Fruit fly (Drosophila melanogaster): ENCODE results near the gene CG7884.

Gene CG7884

DNA sequence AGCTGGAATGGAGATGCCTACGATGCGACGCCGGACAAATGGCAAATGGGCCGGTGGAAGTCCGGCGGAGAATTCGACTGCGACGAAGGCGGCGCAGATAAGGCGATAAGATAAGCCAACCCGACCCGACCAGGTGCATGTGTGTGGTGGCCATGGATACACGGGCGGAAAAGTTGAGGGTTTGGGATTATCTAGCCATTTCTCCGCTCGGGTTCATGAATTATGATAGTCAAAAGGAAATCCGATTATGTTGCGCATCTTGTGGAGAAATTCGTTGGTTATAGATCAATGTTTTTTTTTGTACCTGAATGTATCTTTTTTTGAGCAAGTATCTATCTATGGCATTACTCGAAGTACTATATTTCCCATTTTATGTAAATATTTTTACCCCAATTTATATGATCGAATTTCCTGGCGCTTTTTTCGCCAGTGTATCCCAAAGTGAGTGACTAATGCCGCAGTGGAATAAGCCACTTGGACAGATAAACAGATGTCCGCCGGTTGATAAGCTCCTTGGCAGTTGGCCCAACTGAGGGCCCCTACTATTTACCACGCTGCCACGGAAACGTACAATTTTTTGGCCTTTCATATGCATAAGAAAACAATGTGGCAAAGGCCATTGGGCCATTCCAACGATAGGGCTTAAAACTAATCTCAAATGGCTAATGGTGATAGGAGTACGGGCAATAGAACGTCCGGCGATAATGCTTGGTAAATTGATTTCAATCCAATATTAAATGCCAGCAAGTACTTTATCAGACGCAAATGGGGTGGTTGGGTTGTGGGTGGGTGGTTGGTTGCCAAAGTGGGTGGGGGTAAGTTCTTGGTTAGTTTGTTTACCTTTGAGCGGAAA is 27.0 kb downstream of the CG7884 start, which contains the start of gene CG7992 (continued):
- TF ChIP-seq oc (tag; optimal IDR thresholded peaks at IDR 0.05) (no peak), CG2678 (tag; optimal IDR thresholded peaks at IDR 0.05) (peak; percentile 83), Hand (GFP tag; optimal IDR thresholded peaks at IDR 0.05) (no peak), CG6854 (GFP tag; optimal IDR thresholded peaks at IDR 0.05) (peak; percentile 47), vvl (GFP tag; IDR thresholded peaks at IDR 0.05) (no peak), CG7556 (GFP tag; optimal IDR thresholded peaks at IDR 0.05) (peak; percentile 62), CG17612 (GFP tag; IDR thresholded peaks at IDR 0.05) (no peak), Doc3 (GFP tag; IDR thresholded peaks at IDR 0.05; ENCODE audit: partially characterized antibody) (no peak), bbx (GFP tag; IDR thresholded peaks at IDR 0.05; ENCODE audit: partially characterized antibody) (no peak), sna (GFP tag; IDR thresholded peaks at IDR 0.05; ENCODE audit: partially characterized antibody) (no peak), CG9876 (GFP tag; optimal IDR thresholded peaks at IDR 0.05) (peak; percentile 10), CG2202 (tag; optimal IDR thresholded peaks at IDR 0.05) (no peak), klu (GFP tag; IDR thresholded peaks at IDR 0.05) (no peak), Fer1 (GFP tag; optimal IDR thresholded peaks at IDR 0.05) (peak; percentile 73), Ptx1 (GFP tag; IDR thresholded peaks at IDR 0.05) (peak; percentile 57), CG31365 (tag; optimal IDR thresholded peaks at IDR 0.05) (no peak), caup (GFP tag; optimal IDR thresholded peaks at IDR 0.05; ENCODE audit: severe bottlenecking) (peak; percentile 33), CG10366 (GFP tag; IDR thresholded peaks at IDR 0.05) (peak; percentile 23; the same call in 1 of the 2 replicates), Hr3 (GFP tag; optimal IDR thresholded peaks at IDR 0.05) (peak; percentile 62), ems (GFP tag; optimal IDR thresholded peaks at IDR 0.05) (no peak), Hmr (GFP tag; optimal IDR thresholded peaks at IDR 0.05) (peak; percentile 75), CG6175 (GFP tag; IDR thresholded peaks at IDR 0.05) (no peak), CG16779 (GFP tag; IDR thresholded peaks at IDR 0.05) (no peak), Dad (GFP tag; optimal IDR thresholded peaks at IDR 0.05) (peak; percentile 0), CG2712 (tag; optimal IDR thresholded peaks at IDR 0.05) (peak; percentile 36), yki (optimal IDR thresholded peaks at IDR 0.05) (no peak), CG15479 (GFP tag; optimal IDR thresholded peaks at IDR 0.05) (peak; percentile 40), Oli (tag; optimal IDR thresholded peaks at IDR 0.05) (peak; percentile 72), dati (GFP tag; IDR thresholded peaks at IDR 0.05) (no peak), CG7987 (GFP tag; optimal IDR thresholded peaks at IDR 0.05) (no peak), pum (GFP tag; optimal IDR thresholded peaks at IDR 0.05) (peak; percentile 56), CG18619 (GFP tag; optimal IDR thresholded peaks at IDR 0.05) (peak; percentile 46), HLHmδ (GFP tag; optimal IDR thresholded peaks at IDR 0.05) (no peak), CG7839 (tag; optimal IDR thresholded peaks at IDR 0.05) (peak; percentile 75), gem (tag; optimal IDR thresholded peaks at IDR 0.05) (peak; percentile 79), CG12391 (tag; optimal IDR thresholded peaks at IDR 0.05) (peak; percentile 55), CG30403 (GFP tag; optimal IDR thresholded peaks at IDR 0.05) (peak; percentile 70), tgo (GFP tag; IDR thresholded peaks at IDR 0.05) (0 out of 3 replicates have a peak, but pooled peaks have one; percentile 45), ap (GFP tag; IDR thresholded peaks at IDR 0.05) (no peak), Sry-δ (GFP tag; optimal IDR thresholded peaks at IDR 0.05) (peak; percentile 15), Atf-2 (GFP tag; optimal IDR thresholded peaks at IDR 0.05) (peak; percentile 0), CG15601 (tag; optimal IDR thresholded peaks at IDR 0.05) (no peak), odd (GFP tag; optimal IDR thresholded peaks at IDR 0.05) (peak; percentile 47), bigmax (GFP tag; optimal IDR thresholded peaks at IDR 0.05) (no peak), CG4820 (GFP tag; optimal IDR thresholded peaks at IDR 0.05) (peak; percentile 48), CG33557 (GFP tag; optimal IDR thresholded peaks at IDR 0.05) (no peak), Elba2 (GFP tag; optimal IDR thresholded peaks at IDR 0.05) (no peak), ase (GFP tag; IDR thresholded peaks at IDR 0.05) (no peak), CG31441 (GFP tag; IDR thresholded peaks at IDR 0.05) (peak; percentile 54)

All from whole organism, embryonic.